Worm (Caenorhabditis elegans): ENCODE data around the gene C11E4.6.

ce11 chrX:9640902-9641301 is 30.5 kb downstream of the C11E4.6 start:
- TF ChIP-seq elt-2 (tag; optimal IDR thresholded peaks at IDR 0.05): no peak
- TF ChIP-seq irx-1 (tag; optimal IDR thresholded peaks at IDR 0.05): no peak
- TF ChIP-seq mdl-1 (tag; optimal IDR thresholded peaks at IDR 0.05): no peak
- no peak for TF ChIP-seq lin-15B (tag; optimal IDR thresholded peaks at IDR 0.05)
- no peak for TF ChIP-seq fkh-8 (tag; optimal IDR thresholded peaks at IDR 0.05)
- no peak for TF ChIP-seq ces-1 (GFP tag; optimal IDR thresholded peaks at IDR 0.05)
- no peak for TF ChIP-seq nhr-47 (tag; optimal IDR thresholded peaks at IDR 0.05)
- TF ChIP-seq lin-39 (tag; optimal IDR thresholded peaks at IDR 0.05): no peak
- TF ChIP-seq fkh-10 (GFP tag; optimal IDR thresholded peaks at IDR 0.05): no peak
- no peak for TF ChIP-seq nhr-76 (tag; optimal IDR thresholded peaks at IDR 0.05)
- no peak for TF ChIP-seq ama-1 (optimal IDR thresholded peaks at IDR 0.05)
- no peak for TF ChIP-seq snpc-4 (tag; optimal IDR thresholded peaks at IDR 0.05)
